Worm (Caenorhabditis elegans): Measurements from ENCODE around the gene F47B8.18.

DNA sequence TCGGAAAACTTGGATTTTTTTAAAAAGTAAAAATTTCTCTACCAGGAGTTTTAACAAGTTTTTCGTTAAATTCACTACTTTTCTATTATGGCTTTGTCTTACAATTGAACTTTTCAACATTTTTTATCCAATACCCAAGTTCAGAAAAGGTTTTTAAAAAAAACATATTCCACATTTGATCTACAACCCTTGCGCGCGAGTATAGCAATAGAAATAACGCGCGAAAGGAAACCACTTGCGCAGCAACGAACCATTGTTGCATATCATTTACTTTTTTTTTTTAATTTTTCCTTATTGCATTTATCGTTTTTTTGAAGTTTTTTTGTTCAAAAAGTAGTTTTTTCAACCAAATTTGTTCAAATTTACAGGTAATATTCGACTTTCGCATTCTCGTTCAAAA, 39.5 kb downstream of the F47B8.18 start, which contains the start of gene F40G12.11:
- no peak for TF ChIP-seq fos-1 (tag; optimal IDR thresholded peaks at IDR 0.05)
- no peak for TF ChIP-seq nhr-237 (tag; optimal IDR thresholded peaks at IDR 0.05)
- no peak for TF ChIP-seq ceh-63 (GFP tag; optimal IDR thresholded peaks at IDR 0.05)
- no peak for TF ChIP-seq lin-35 (GFP tag; optimal IDR thresholded peaks at IDR 0.05)
- no peak for TF ChIP-seq unc-86 (tag; optimal IDR thresholded peaks at IDR 0.05)
- TF ChIP-seq snpc-4 (tag; optimal IDR thresholded peaks at IDR 0.05): no peak
- TF ChIP-seq lir-3 (tag; optimal IDR thresholded peaks at IDR 0.05; ENCODE audit: poor library complexity): no peak
- no peak for TF ChIP-seq dpl-1 (GFP tag; optimal IDR thresholded peaks at IDR 0.05)
- no peak for TF ChIP-seq snu-23 (GFP tag; optimal IDR thresholded peaks at IDR 0.05)
- TF ChIP-seq ama-1 (optimal IDR thresholded peaks at IDR 0.05): no peak
- TF ChIP-seq efl-3 (GFP tag; optimal IDR thresholded peaks at IDR 0.05): no peak
- no peak for TF ChIP-seq aly-2 (tag; optimal IDR thresholded peaks at IDR 0.05)
- no peak for TF ChIP-seq nhr-20 (tag; optimal IDR thresholded peaks at IDR 0.05)
- TF ChIP-seq ceh-90 (tag; optimal IDR thresholded peaks at IDR 0.05): no peak
